Worm (Caenorhabditis elegans) whole organism, midembryonic: ENCODE data around the gene syp-2.

Source experiments
- T22C8.4 ChIP-seq: fragments of 200-800 bp; sonication (Bioruptor generic); IDR thresholded peaks from 2 replicates; pipeline ENCODE4 v1.3.6; 2022; ENCODE audit warnings: missing genetic modification characterization, missing compliant biosample characterization
- flt-1 ChIP-seq: fragments of 200-800 bp; sonication (Bioruptor generic); IDR thresholded peaks from 2 replicates; pipeline ENCODE4 v1.3.6; 2022; ENCODE audit warnings: missing genetic modification characterization, missing compliant biosample characterization
- tab-1 ChIP-seq: fragments of 200-800 bp; sonication (Bioruptor generic); IDR thresholded peaks from 2 replicates; pipeline ENCODE4 v1.3.6; 2022; ENCODE audit warnings: missing genetic modification characterization, missing compliant biosample characterization

DNA sequence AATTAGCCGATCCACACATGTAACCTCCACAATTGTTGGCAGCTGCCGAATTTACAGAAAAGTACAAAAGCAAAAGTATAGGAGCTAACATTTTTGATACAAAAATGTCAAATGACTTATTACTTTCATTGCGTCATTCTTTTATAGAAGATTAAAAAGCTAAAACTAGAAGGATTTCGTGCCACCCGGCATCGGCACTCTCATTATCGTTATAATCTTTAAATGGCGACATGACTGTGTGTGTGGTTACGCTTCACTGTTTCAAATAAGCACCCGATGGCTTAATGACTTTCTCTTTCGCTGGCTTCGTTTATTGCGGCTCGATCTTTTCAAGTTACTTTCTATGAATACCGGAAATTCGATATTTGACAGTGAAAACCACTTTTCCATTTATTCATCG lies 2.5 kb upstream of the syp-2 start, which contains the start of gene grl-1:
- TF ChIP-seq flt-1 (GFP tag; lab: Robert Waterston, UW) (no peak), T22C8.4 (GFP tag; lab: Robert Waterston, UW) (no peak), tab-1 (no peak)
